Fruit fly (Drosophila melanogaster) whole organism, prepupa: ENCODE data around the gene CG11563.

ENCODE experiments used
- salr ChIP-seq, 2 experiments: fragments of 200-800 bp; sonication (Bioruptor generic); optimal IDR thresholded peaks; 3 replicates each; lab custom pipeline; 2016 to 2018; ENCODE audit warnings: missing biosample characterization in 2 of 2, missing genetic modification characterization in 2 of 2, mild to moderate bottlenecking in 1 of 2
- topi ChIP-seq: fragments of 200-800 bp; sonication (Bioruptor generic); optimal IDR thresholded peaks from 3 replicates; lab custom pipeline; 2016; ENCODE audit warnings: missing biosample characterization, missing genetic modification characterization

- TF ChIP-seq salr (GFP tag; optimal IDR thresholded peaks at IDR 0.05; lab: Kevin White, UChicago), result no peak
- TF ChIP-seq topi (GFP tag; lab: Kevin White, UChicago), result peak; percentile 33
Observed at dm6 chr3R:31771790-31772576, 35.1 kb downstream of the CG11563 start, which contains the start of the genes betaGlu and sip3.
